Fruit fly (Drosophila melanogaster): Measurements from ENCODE around the gene RpL27.

RpL27 gene

dm6 chr3R:25684859-25685258 is at the start of gene RpL27 (continued):
- peak; percentile 57 for TF ChIP-seq Rx (GFP tag; IDR thresholded peaks at IDR 0.05)
- TF ChIP-seq D19B (GFP tag; optimal IDR thresholded peaks at IDR 0.05), result peak; percentile 63
- TF ChIP-seq CG15073 (GFP tag; optimal IDR thresholded peaks at IDR 0.05), result no peak
- TF ChIP-seq sd (tag; optimal IDR thresholded peaks at IDR 0.05), result no peak
- TF ChIP-seq CG12659 (GFP tag; optimal IDR thresholded peaks at IDR 0.05), result peak; percentile 90
- peak; percentile 95 for TF ChIP-seq lab (GFP tag; optimal IDR thresholded peaks at IDR 0.05)
- no peak for TF ChIP-seq zen2 (GFP tag; IDR thresholded peaks at IDR 0.05; ENCODE audit: partially characterized antibody)
- TF ChIP-seq chm (GFP tag; IDR thresholded peaks at IDR 0.05), result peak; percentile 75
- TF ChIP-seq CG18764 (GFP tag; optimal IDR thresholded peaks at IDR 0.05), result peak; percentile 73
- TF ChIP-seq CG9215 (GFP tag; IDR thresholded peaks at IDR 0.05), result 0 out of 2 replicates have a peak, but pooled peaks have one; percentile 40
- TF ChIP-seq cg (GFP tag; optimal IDR thresholded peaks at IDR 0.05), result no peak
- peak; percentile 58 for TF ChIP-seq trh (GFP tag; optimal IDR thresholded peaks at IDR 0.05)
- TF ChIP-seq CG8478 (optimal IDR thresholded peaks at IDR 0.05), result no peak
- peak; percentile 74 for TF ChIP-seq Hey (tag; optimal IDR thresholded peaks at IDR 0.05)
- peak; percentile 90 for TF ChIP-seq CG6813 (GFP tag; optimal IDR thresholded peaks at IDR 0.05)
- peak; percentile 68 for TF ChIP-seq HLH4C (GFP tag; IDR thresholded peaks at IDR 0.05; ENCODE audit: partially characterized antibody)
- peak; percentile 50 for TF ChIP-seq CG6254 (GFP tag; optimal IDR thresholded peaks at IDR 0.05)
- TF ChIP-seq gsb (GFP tag; IDR thresholded peaks at IDR 0.05), result 0 out of 2 replicates have a peak, but pooled peaks have one; percentile 41
- TF ChIP-seq zfh2 (GFP tag; optimal IDR thresholded peaks at IDR 0.05), result peak; percentile 50
- TF ChIP-seq CG18599 (GFP tag; optimal IDR thresholded peaks at IDR 0.05), result peak; percentile 83
- peak; percentile 66 to 67 for TF ChIP-seq Hr51 (GFP tag; optimal IDR thresholded peaks at IDR 0.05)
- no peak for TF ChIP-seq jumu (GFP tag; optimal IDR thresholded peaks at IDR 0.05)
- TF ChIP-seq sens-2 (GFP tag; IDR thresholded peaks at IDR 0.05), result peak; percentile 57
- TF ChIP-seq CG13894 (tag; optimal IDR thresholded peaks at IDR 0.05), result peak; percentile 74
- TF ChIP-seq CG30431 (GFP tag; optimal IDR thresholded peaks at IDR 0.05), result peak; percentile 24
- peak; percentile 95 for TF ChIP-seq ci (GFP tag; IDR thresholded peaks at IDR 0.05)
- TF ChIP-seq Kr (GFP tag; optimal IDR thresholded peaks at IDR 0.05), result peak; percentile 18
- peak; percentile 46 for TF ChIP-seq CG15696 (tag; optimal IDR thresholded peaks at IDR 0.05)
- no peak for TF ChIP-seq hb (GFP tag; IDR thresholded peaks at IDR 0.05; ENCODE audit: partially characterized antibody)
- TF ChIP-seq CG18262 (tag; optimal IDR thresholded peaks at IDR 0.05), result peak; percentile 76
- TF ChIP-seq Ssrp (tag; optimal IDR thresholded peaks at IDR 0.05), result peak; percentile 11
- no peak for TF ChIP-seq pan (optimal IDR thresholded peaks at IDR 0.05)
- peak in 1 of 2 experiments; percentile 74 for TF ChIP-seq pan (GFP tag; optimal IDR thresholded peaks at IDR 0.05 in 1 of 2, IDR thresholded peaks at IDR 0.05 in 1 of 2)
- TF ChIP-seq CG31224 (GFP tag; IDR thresholded peaks at IDR 0.05), result peak; percentile 66
- peak; percentile 82 for TF ChIP-seq CG2712 (tag; optimal IDR thresholded peaks at IDR 0.05)
- TF ChIP-seq lola (GFP tag; optimal IDR thresholded peaks at IDR 0.05), result peak in 1 of 3 experiments; percentile 25
- TF ChIP-seq wor (GFP tag; IDR thresholded peaks at IDR 0.05), result no peak
- TF ChIP-seq Bgb (GFP tag; IDR thresholded peaks at IDR 0.05; ENCODE audit: partially characterized antibody), result peak; percentile 79
- TF ChIP-seq klu (GFP tag; IDR thresholded peaks at IDR 0.05), result no peak
- peak; percentile 76 for TF ChIP-seq Dref (GFP tag; IDR thresholded peaks at IDR 0.05)
- TF ChIP-seq vfl (GFP tag; optimal IDR thresholded peaks at IDR 0.05), result peak; percentile 55
- TF ChIP-seq Vsx1 (GFP tag; optimal IDR thresholded peaks at IDR 0.05), result peak; percentile 88
- TF ChIP-seq CG13296 (GFP tag; optimal IDR thresholded peaks at IDR 0.05), result peak; percentile 92
- peak; percentile 74 for TF ChIP-seq Xbp1 (GFP tag; optimal IDR thresholded peaks at IDR 0.05)
- TF ChIP-seq CG11085 (GFP tag; IDR thresholded peaks at IDR 0.05), result peak; percentile 72; the same call in 1 of the 2 replicates
- TF ChIP-seq Elba2 (GFP tag; optimal IDR thresholded peaks at IDR 0.05), result no peak
- TF ChIP-seq CG9932 (GFP tag; IDR thresholded peaks at IDR 0.05), result peak; percentile 68
- TF ChIP-seq CG12236 (GFP tag; optimal IDR thresholded peaks at IDR 0.05), result peak; percentile 53
- TF ChIP-seq pita (GFP tag; optimal IDR thresholded peaks at IDR 0.05), result no peak
- TF ChIP-seq CG15514 (GFP tag; optimal IDR thresholded peaks at IDR 0.05), result peak; percentile 90

All from whole organism, embryonic.